Fruit fly (Drosophila melanogaster): ENCODE measurements around the gene fipi.

fipi gene

dm6 chr2L:4810044-4810609 lies 16.3 kb upstream of the fipi start (continued):
- no peak for TF ChIP-seq CG11723 (GFP tag; optimal IDR thresholded peaks at IDR 0.05)
- TF ChIP-seq CG10321 (GFP tag; IDR thresholded peaks at IDR 0.05) = peak; percentile 100
- TF ChIP-seq Hey (tag; optimal IDR thresholded peaks at IDR 0.05) = no peak
- no peak for TF ChIP-seq tin (GFP tag; optimal IDR thresholded peaks at IDR 0.05)
- TF ChIP-seq Myb (GFP tag; optimal IDR thresholded peaks at IDR 0.05) = no peak
- TF ChIP-seq ham (GFP tag; IDR thresholded peaks at IDR 0.05) = no peak
- TF ChIP-seq NFAT (GFP tag; IDR thresholded peaks at IDR 0.05) = no peak
- TF ChIP-seq CG10274 (GFP tag; optimal IDR thresholded peaks at IDR 0.05) = no peak
- TF ChIP-seq CG18011 (GFP tag; optimal IDR thresholded peaks at IDR 0.05) = no peak
- peak; percentile 71 for TF ChIP-seq B-H2 (GFP tag; optimal IDR thresholded peaks at IDR 0.05)
- peak; percentile 40 for TF ChIP-seq CG34224 (GFP tag; IDR thresholded peaks at IDR 0.05; ENCODE audit: partially characterized antibody)
- TF ChIP-seq inv (GFP tag; IDR thresholded peaks at IDR 0.05; ENCODE audit: partially characterized antibody) = no peak
- peak; percentile 38 for TF ChIP-seq phol (tag; optimal IDR thresholded peaks at IDR 0.05)
- TF ChIP-seq onecut (GFP tag; IDR thresholded peaks at IDR 0.05) = no peak; the same call in 1 of the 2 replicates
- no peak for TF ChIP-seq Antp (GFP tag; optimal IDR thresholded peaks at IDR 0.05)
- peak; percentile 48 for TF ChIP-seq Xrp1 (GFP tag; IDR thresholded peaks at IDR 0.05)
- TF ChIP-seq CG8359 (GFP tag; optimal IDR thresholded peaks at IDR 0.05; ENCODE audit: borderline replicate concordance) = no peak
- TF ChIP-seq ara (GFP tag; IDR thresholded peaks at IDR 0.05) = peak; percentile 36; the same call in 1 of the 2 replicates
- TF ChIP-seq pita (GFP tag; optimal IDR thresholded peaks at IDR 0.05) = peak; percentile 61
- TF ChIP-seq Dip2 (GFP tag; IDR thresholded peaks at IDR 0.05) = no peak
- TF ChIP-seq peb (GFP tag; IDR thresholded peaks at IDR 0.05) = no peak
- TF ChIP-seq gsb-n (tag; optimal IDR thresholded peaks at IDR 0.05) = peak; percentile 24
- TF ChIP-seq otp (GFP tag; IDR thresholded peaks at IDR 0.05) = no peak; the same call in 2 of the 3 replicates
- peak; percentile 38; the same call in 1 of the 3 replicates for TF ChIP-seq knrl (GFP tag; IDR thresholded peaks at IDR 0.05; ENCODE audit: partially characterized antibody)
- no peak for TF ChIP-seq CG8765 (GFP tag; IDR thresholded peaks at IDR 0.05)
- TF ChIP-seq CG1603 (tag; optimal IDR thresholded peaks at IDR 0.05) = peak; percentile 45
- TF ChIP-seq pfk (GFP tag; optimal IDR thresholded peaks at IDR 0.05) = no peak
- peak; percentile 67 for TF ChIP-seq CG15601 (tag; optimal IDR thresholded peaks at IDR 0.05)
- peak; percentile 69 for TF ChIP-seq nmo (GFP tag; optimal IDR thresholded peaks at IDR 0.05)
- peak; percentile 68 for TF ChIP-seq CrebB (tag; optimal IDR thresholded peaks at IDR 0.05)
- TF ChIP-seq chif (GFP tag; optimal IDR thresholded peaks at IDR 0.05) = no peak
- peak; percentile 51 for TF ChIP-seq Scr (GFP tag; IDR thresholded peaks at IDR 0.05; ENCODE audit: partially characterized antibody)
- peak; percentile 68 for TF ChIP-seq sob (GFP tag; IDR thresholded peaks at IDR 0.05)
- peak; percentile 6 for TF ChIP-seq Oli (tag; optimal IDR thresholded peaks at IDR 0.05)
- TF ChIP-seq Eip74EF (GFP tag; optimal IDR thresholded peaks at IDR 0.05) = no peak
- TF ChIP-seq salm (tag; optimal IDR thresholded peaks at IDR 0.05) = no peak
- TF ChIP-seq CG1832 (GFP tag; optimal IDR thresholded peaks at IDR 0.05) = peak; percentile 97
- peak; percentile 85 for TF ChIP-seq chn (GFP tag; optimal IDR thresholded peaks at IDR 0.05)
- peak; percentile 42 for TF ChIP-seq Hsf (GFP tag; optimal IDR thresholded peaks at IDR 0.05)
- TF ChIP-seq Nf-YA (GFP tag; IDR thresholded peaks at IDR 0.05) = peak; percentile 31; the same call in 1 of the 2 replicates
- TF ChIP-seq dm (GFP tag; optimal IDR thresholded peaks at IDR 0.05) = peak; percentile 63
- peak; percentile 44; the same call in 1 of the 2 replicates for TF ChIP-seq sens-2 (GFP tag; IDR thresholded peaks at IDR 0.05)
- peak; percentile 2 to 62 for TF ChIP-seq Hr51 (GFP tag; optimal IDR thresholded peaks at IDR 0.05)
- TF ChIP-seq H15 (GFP tag; IDR thresholded peaks at IDR 0.05) = no peak
- TF ChIP-seq tna (GFP tag; IDR thresholded peaks at IDR 0.05; ENCODE audit: partially characterized antibody) = peak; percentile 68; the same call in 1 of the 2 replicates
- no peak for TF ChIP-seq pan (optimal IDR thresholded peaks at IDR 0.05)
- no peak for TF ChIP-seq pan (GFP tag; optimal IDR thresholded peaks at IDR 0.05 in 1 of 2, IDR thresholded peaks at IDR 0.05 in 1 of 2)
- peak; percentile 68 for TF ChIP-seq CG6791 (GFP tag; IDR thresholded peaks at IDR 0.05; ENCODE audit: partially characterized antibody)
- peak; percentile 3 for TF ChIP-seq BEAF-32 (GFP tag; optimal IDR thresholded peaks at IDR 0.05)
